Fruit fly (Drosophila melanogaster) whole organism, embryonic: ENCODE results near the gene Clc.

ENCODE experiments used
- ATbp ChIP-seq: fragments of 200-800 bp; sonication (Bioruptor generic); optimal IDR thresholded peaks from 2 replicates; lab custom pipeline; 2017; ENCODE audit warnings: missing biosample characterization, mild to moderate bottlenecking, missing genetic modification characterization, missing genetic modification reagents
- BtbVII ChIP-seq: fragments of 200-800 bp; sonication (Bioruptor generic); optimal IDR thresholded peaks from 3 replicates; lab custom pipeline; 2017; ENCODE audit warnings: missing biosample characterization, mild to moderate bottlenecking, missing genetic modification characterization
- CG10267 ChIP-seq: fragments of 200-800 bp; sonication (Bioruptor generic); optimal IDR thresholded peaks from 2 replicates; lab custom pipeline; 2018; ENCODE audit warnings: missing biosample characterization, mild to moderate bottlenecking, missing genetic modification characterization, moderate library complexity
- CG11085 ChIP-seq: fragments of 200-800 bp; sonication (Bioruptor generic); IDR thresholded peaks from 2 replicates; pipeline ENCODE4 v1.3.6; 2022; ENCODE audit warnings: missing biosample characterization, missing genetic modification characterization
- CG11247 ChIP-seq: fragments of 200-800 bp; sonication (Bioruptor generic); IDR thresholded peaks from 2 replicates; pipeline ENCODE4 v1.3.6; 2022; ENCODE audit warnings: missing biosample characterization, missing genetic modification characterization
- CG12769 ChIP-seq: fragments of 200-800 bp; sonication (Bioruptor generic); optimal IDR thresholded peaks from 2 replicates; lab custom pipeline; 2019; ENCODE audit warnings: missing biosample characterization, mild to moderate bottlenecking, missing genetic modification characterization, moderate library complexity
- CG13296 ChIP-seq: fragments of 200-800 bp; sonication (Bioruptor generic); optimal IDR thresholded peaks from 3 replicates; lab custom pipeline; 2018; ENCODE audit warnings: missing biosample characterization, mild to moderate bottlenecking, missing genetic modification characterization
- CG1647 ChIP-seq: fragments of 200-800 bp; sonication (Bioruptor generic); optimal IDR thresholded peaks from 3 replicates; lab custom pipeline; 2016; ENCODE audit warnings: missing biosample characterization, missing genetic modification characterization
- CG1792 ChIP-seq: fragments of 200-800 bp; sonication (Bioruptor generic); optimal IDR thresholded peaks from 2 replicates; lab custom pipeline; 2016; ENCODE audit warnings: missing biosample characterization, missing genetic modification characterization
- CG30431 ChIP-seq: fragments of 200-800 bp; sonication (Bioruptor generic); optimal IDR thresholded peaks from 2 replicates; lab custom pipeline; 2017; ENCODE audit warnings: missing biosample characterization, missing genetic modification characterization
- CG31365 ChIP-seq: fragments of 200-800 bp; sonication (Bioruptor generic); optimal IDR thresholded peaks from 2 replicates; lab custom pipeline; 2018; ENCODE audit warnings: missing biosample characterization, mild to moderate bottlenecking, missing genetic modification characterization
- CG31388 ChIP-seq: fragments of 200-800 bp; sonication (Bioruptor generic); optimal IDR thresholded peaks from 2 replicates; lab custom pipeline; 2016; ENCODE audit warnings: missing biosample characterization, missing genetic modification characterization
- CG3726 ChIP-seq: fragments of 200-800 bp; sonication (Bioruptor generic); IDR thresholded peaks from 3 replicates; pipeline ENCODE4, ENCODE4 v1.3.6; 2022; ENCODE audit warnings: missing biosample characterization, missing genetic modification characterization
- CG3995 ChIP-seq: fragments of 200-800 bp; sonication (Bioruptor generic); optimal IDR thresholded peaks from 3 replicates; lab custom pipeline; 2016; ENCODE audit warnings: missing biosample characterization, missing genetic modification characterization
- CG4328 ChIP-seq: fragments of 200-800 bp; sonication (Bioruptor generic); optimal IDR thresholded peaks from 3 replicates; lab custom pipeline; 2017; ENCODE audit warnings: missing biosample characterization, missing genetic modification reagents, missing genetic modification characterization
- CG6791 ChIP-seq: fragments of 200-800 bp; sonication (Bioruptor generic); IDR thresholded peaks from 3 replicates; pipeline ENCODE4 v1.3.6; 2022; ENCODE audit warnings: missing biosample characterization, missing genetic modification characterization; ENCODE audit not compliant: partially characterized antibody
- CG9215 ChIP-seq: fragments of 200-800 bp; sonication (Bioruptor generic); IDR thresholded peaks from 2 replicates; pipeline ENCODE4 v1.3.6; 2022; ENCODE audit warnings: missing biosample characterization, missing genetic modification characterization
- CkIIα-i1 ChIP-seq: fragments of 200-800 bp; sonication (Bioruptor generic); IDR thresholded peaks from 2 replicates; pipeline ENCODE4 v1.3.6; 2022; ENCODE audit warnings: missing biosample characterization, missing genetic modification characterization
- Dad ChIP-seq: fragments of 200-800 bp; sonication (Bioruptor generic); optimal IDR thresholded peaks from 3 replicates; lab custom pipeline; 2016; ENCODE audit warnings: missing biosample characterization, missing genetic modification characterization
- Dbx ChIP-seq: fragments of 200-800 bp; sonication (Bioruptor generic); IDR thresholded peaks from 3 replicates; pipeline ENCODE4 v1.3.6; 2022; ENCODE audit warnings: missing biosample characterization, missing genetic modification characterization
- Dek ChIP-seq: fragments of 200-800 bp; sonication (Bioruptor generic); optimal IDR thresholded peaks from 3 replicates; lab custom pipeline; 2019; ENCODE audit warnings: missing biosample characterization, mild to moderate bottlenecking, missing genetic modification characterization, moderate library complexity
- Dip3 ChIP-seq: fragments of 200-800 bp; sonication (Bioruptor generic); optimal IDR thresholded peaks from 3 replicates; lab custom pipeline; 2016; ENCODE audit warnings: missing biosample characterization, missing genetic modification characterization
- Hr51 ChIP-seq, 2 experiments: fragments of 200-800 bp; sonication (Bioruptor generic); optimal IDR thresholded peaks; 2 replicates in 1 of 2; 3 replicates in 1 of 2; lab custom pipeline; 2016 to 2018; ENCODE audit warnings: missing biosample characterization in 2 of 2, missing genetic modification characterization in 2 of 2, mild to moderate bottlenecking in 1 of 2, moderate library complexity in 1 of 2
- NK7.1 ChIP-seq: fragments of 200-800 bp; sonication (Bioruptor generic); optimal IDR thresholded peaks from 3 replicates; lab custom pipeline; 2016; ENCODE audit warnings: missing biosample characterization, missing genetic modification characterization
- Oli ChIP-seq: fragments of 200-800 bp; sonication (Bioruptor generic); optimal IDR thresholded peaks from 2 replicates; lab custom pipeline; 2018; ENCODE audit warnings: missing biosample characterization, mild to moderate bottlenecking, missing genetic modification characterization, moderate library complexity
- TFAM ChIP-seq: fragments of 200-800 bp; sonication (Bioruptor generic); optimal IDR thresholded peaks from 2 replicates; lab custom pipeline; 2017; ENCODE audit warnings: missing biosample characterization, missing genetic modification characterization, inconsistent platforms
- Vsx1 ChIP-seq: fragments of 200-800 bp; sonication (Bioruptor generic); optimal IDR thresholded peaks from 2 replicates; lab custom pipeline; 2017; ENCODE audit warnings: missing biosample characterization, mild to moderate bottlenecking, missing genetic modification characterization, missing genetic modification reagents
- Xbp1 ChIP-seq: fragments of 200-800 bp; sonication (Bioruptor generic); optimal IDR thresholded peaks from 3 replicates; lab custom pipeline; 2016; ENCODE audit warnings: missing biosample characterization, mild to moderate bottlenecking, missing genetic modification characterization
- amos ChIP-seq: fragments of 200-800 bp; sonication (Bioruptor generic); IDR thresholded peaks from 2 replicates; pipeline ENCODE4 v1.3.6; 2022; ENCODE audit warnings: missing biosample characterization, missing genetic modification characterization; ENCODE audit not compliant: partially characterized antibody
- cato ChIP-seq: fragments of 200-800 bp; sonication (Bioruptor generic); optimal IDR thresholded peaks from 2 replicates; lab custom pipeline; 2016; ENCODE audit warnings: missing biosample characterization, missing genetic modification characterization, borderline replicate concordance
- chm ChIP-seq: fragments of 200-800 bp; sonication (Bioruptor generic); IDR thresholded peaks from 2 replicates; pipeline ENCODE4 v1.3.6; 2022; ENCODE audit warnings: missing biosample characterization, missing genetic modification characterization
- croc ChIP-seq: fragments of 200-800 bp; sonication (Bioruptor generic); conservative IDR thresholded peaks from 3 replicates; pipeline ENCODE4 v1.3.6; 2022; ENCODE audit warnings: missing biosample characterization, missing genetic modification characterization
- crp ChIP-seq, 2 experiments: fragments of 200-800 bp; sonication (Bioruptor generic); optimal IDR thresholded peaks; 2 replicates in 1 of 2; 3 replicates in 1 of 2; lab custom pipeline; 2017; ENCODE audit warnings: missing biosample characterization in 2 of 2, missing genetic modification characterization in 2 of 2, mild to moderate bottlenecking in 1 of 2, moderate library complexity in 1 of 2
- dan ChIP-seq: fragments of 200-800 bp; sonication (Bioruptor generic); IDR thresholded peaks from 2 replicates; pipeline ENCODE4 v1.3.6; 2022; ENCODE audit warnings: missing biosample characterization, missing genetic modification characterization
- danr ChIP-seq: fragments of 200-800 bp; sonication (Bioruptor generic); IDR thresholded peaks from 2 replicates; pipeline ENCODE4 v1.3.6; 2022; ENCODE audit warnings: missing biosample characterization, missing genetic modification characterization
- fd96Cb ChIP-seq: fragments of 200-800 bp; sonication (Bioruptor generic); optimal IDR thresholded peaks from 2 replicates; lab custom pipeline; 2018; ENCODE audit warnings: missing biosample characterization, mild to moderate bottlenecking, missing genetic modification characterization, moderate library complexity
- gcm ChIP-seq: fragments of 200-800 bp; sonication (Bioruptor generic); optimal IDR thresholded peaks from 2 replicates; lab custom pipeline; 2019; ENCODE audit warnings: missing biosample characterization, mild to moderate bottlenecking, missing genetic modification characterization, moderate library complexity
- hth ChIP-seq: fragments of >200 bp; optimal IDR thresholded peaks from 2 replicates; lab custom pipeline; 2017; ENCODE audit warnings: inconsistent platforms
- jumu ChIP-seq: fragments of 200-800 bp; sonication (Bioruptor generic); optimal IDR thresholded peaks from 3 replicates; lab custom pipeline; 2016; ENCODE audit warnings: missing biosample characterization, missing genetic modification characterization
- lmd ChIP-seq: fragments of 200-800 bp; sonication (Bioruptor generic); IDR thresholded peaks from 2 replicates; pipeline ENCODE4 v1.3.6; 2022; ENCODE audit warnings: missing biosample characterization, missing genetic modification characterization
- phol ChIP-seq: fragments of 200-800 bp; sonication (Bioruptor generic); optimal IDR thresholded peaks from 3 replicates; lab custom pipeline; 2018; ENCODE audit warnings: missing biosample characterization, mild to moderate bottlenecking, missing genetic modification characterization, moderate library complexity
- prd ChIP-seq, 3 experiments: fragments of >200 bp in 2 of 3; fragments of 200-800 bp in 1 of 3; sonication (Bioruptor generic) in 1 of 3; optimal IDR thresholded peaks in 2 of 3; IDR thresholded peaks in 1 of 3; 2 replicates in 2 of 3; 3 replicates in 1 of 3; pipeline versions ENCODE4 v1.3.6 to Lab custom; 2017 to 2022; ENCODE audit warnings: missing biosample characterization in 1 of 3, missing genetic modification characterization in 1 of 3
- row ChIP-seq: fragments of 200-800 bp; sonication (Bioruptor generic); IDR thresholded peaks from 3 replicates; pipeline ENCODE4 v1.3.6; 2022; ENCODE audit warnings: missing biosample characterization, missing genetic modification characterization
- salm ChIP-seq: fragments of 200-800 bp; sonication (Bioruptor generic); optimal IDR thresholded peaks from 2 replicates; lab custom pipeline; 2018; ENCODE audit warnings: missing biosample characterization, mild to moderate bottlenecking, missing genetic modification characterization
- sob ChIP-seq: fragments of 200-800 bp; sonication (Bioruptor generic); IDR thresholded peaks from 2 replicates; pipeline ENCODE4 v1.3.6; 2022; ENCODE audit warnings: missing biosample characterization, missing genetic modification characterization
- tap ChIP-seq: fragments of 200-800 bp; optimal IDR thresholded peaks from 3 replicates; lab custom pipeline; 2019; ENCODE audit warnings: missing biosample characterization, mild to moderate bottlenecking, missing genetic modification characterization, moderate library complexity
- ttk ChIP-seq: fragments of 200-800 bp; sonication (Bioruptor generic); IDR thresholded peaks from 2 replicates; pipeline ENCODE4 v2.1.2; 2022; ENCODE audit warnings: missing biosample characterization, missing genetic modification characterization
- unc-4 ChIP-seq: fragments of 200-800 bp; sonication (Bioruptor generic); IDR thresholded peaks from 2 replicates; pipeline ENCODE4 v1.3.6; 2022; ENCODE audit warnings: missing biosample characterization, missing genetic modification characterization; ENCODE audit not compliant: partially characterized antibody
- wdn ChIP-seq: fragments of 200-800 bp; sonication (Bioruptor generic); IDR thresholded peaks from 2 replicates; pipeline ENCODE4 v1.3.6; 2022; ENCODE audit warnings: missing biosample characterization, missing genetic modification characterization
- zen2 ChIP-seq: fragments of 200-800 bp; sonication (Bioruptor generic); IDR thresholded peaks from 3 replicates; pipeline ENCODE4 v1.3.6; 2022; ENCODE audit warnings: missing biosample characterization, missing genetic modification characterization; ENCODE audit not compliant: partially characterized antibody
- zfh2 ChIP-seq: fragments of 200-800 bp; sonication (Bioruptor generic); optimal IDR thresholded peaks from 2 replicates; lab custom pipeline; 2016; ENCODE audit warnings: missing biosample characterization, missing genetic modification characterization

Gene Clc

DNA sequence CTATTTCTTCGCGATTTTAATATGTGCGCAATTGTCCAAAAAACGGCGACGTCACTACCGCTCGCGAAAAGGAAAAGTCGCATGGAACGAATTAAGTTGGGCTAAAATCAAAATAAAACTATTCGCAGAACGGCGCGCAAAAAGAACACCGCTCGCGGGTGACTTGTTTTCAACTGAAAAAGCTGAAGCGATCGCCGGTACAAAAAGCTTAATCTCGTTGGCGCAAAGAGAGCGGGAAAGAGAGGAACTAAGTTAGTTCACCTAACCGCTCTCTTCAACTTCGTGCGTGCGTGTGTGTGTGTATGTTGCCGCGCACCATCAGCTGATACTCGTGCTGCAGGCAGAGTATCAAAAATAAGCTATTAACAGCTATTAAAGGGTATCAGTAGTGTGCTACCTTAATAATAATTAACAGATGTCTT lies 42.7 kb upstream of the Clc start, which contains the start of gene CG42674 (continued):
- no peak for TF ChIP-seq TFAM (GFP tag; lab: Kevin White, UChicago)
- TF ChIP-seq BtbVII (GFP tag; lab: Kevin White, UChicago): peak; percentile 56
- TF ChIP-seq CG6791 (GFP tag; lab: Robert Waterston, UW): no peak
- no peak for TF ChIP-seq croc (GFP tag; lab: Robert Waterston, UW)
- no peak; the same call in 2 of the 3 replicates for TF ChIP-seq zen2 (GFP tag; lab: Robert Waterston, UW)
- no peak for TF ChIP-seq CG31365
- TF ChIP-seq Dad: no peak
- no peak for TF ChIP-seq jumu (GFP tag; lab: Kevin White, UChicago)
- TF ChIP-seq tap: no peak
- TF ChIP-seq CG9215: no peak
- TF ChIP-seq zfh2 (GFP tag; lab: Kevin White, UChicago): no peak
- peak in 1 of 2 experiments; percentile 65 for TF ChIP-seq crp (GFP tag; optimal IDR thresholded peaks at IDR 0.05; lab: Kevin White, UChicago)
- TF ChIP-seq salm (tag; lab: Kevin White, UChicago): no peak
- TF ChIP-seq CkIIα-i1 (GFP tag; lab: Robert Waterston, UW): no peak
- TF ChIP-seq fd96Cb: no peak
- TF ChIP-seq Vsx1 (GFP tag; lab: Kevin White, UChicago): no peak
- no peak for TF ChIP-seq CG1792 (GFP tag; lab: Kevin White, UChicago)
- no peak for TF ChIP-seq Xbp1 (GFP tag; lab: Kevin White, UChicago)
- peak; percentile 9; the same call in 1 of the 3 replicates for TF ChIP-seq row (GFP tag; lab: Robert Waterston, UW)
- TF ChIP-seq prd (optimal IDR thresholded peaks at IDR 0.05; lab: Kevin White, UChicago): no peak
- TF ChIP-seq prd (GFP tag; IDR thresholded peaks at IDR 0.05; lab: Robert Waterston, UW): no peak
- no peak for TF ChIP-seq hth
- no peak for TF ChIP-seq CG4328
- no peak for TF ChIP-seq gcm (GFP tag; lab: Kevin White, UChicago)
- TF ChIP-seq CG30431 (GFP tag; lab: Kevin White, UChicago): no peak
- TF ChIP-seq wdn: no peak
- no peak for TF ChIP-seq Hr51 (GFP tag; optimal IDR thresholded peaks at IDR 0.05; lab: Kevin White, UChicago)
- no peak for TF ChIP-seq ttk (GFP tag; lab: Robert Waterston, UW)
- TF ChIP-seq CG13296 (GFP tag; lab: Kevin White, UChicago): no peak
- no peak for TF ChIP-seq Oli (tag; lab: Kevin White, UChicago)
- TF ChIP-seq Dip3 (GFP tag; lab: Kevin White, UChicago): no peak
- no peak for TF ChIP-seq cato
- TF ChIP-seq CG12769 (tag; lab: Kevin White, UChicago): no peak
- TF ChIP-seq chm (GFP tag; lab: Robert Waterston, UW): peak; percentile 61; the same call in 1 of the 2 replicates
- TF ChIP-seq CG3726 (GFP tag; lab: Robert Waterston, UW): no peak
- no peak for TF ChIP-seq ATbp (GFP tag; lab: Kevin White, UChicago)
- TF ChIP-seq CG11085: no peak
- TF ChIP-seq Dbx (GFP tag; lab: Robert Waterston, UW): no peak
- TF ChIP-seq unc-4 (GFP tag; lab: Robert Waterston, UW): no peak
- TF ChIP-seq danr (GFP tag; lab: Robert Waterston, UW): no peak
- TF ChIP-seq CG3995 (GFP tag; lab: Kevin White, UChicago): no peak
- no peak; the same call in 1 of the 2 replicates for TF ChIP-seq amos (GFP tag; lab: Robert Waterston, UW)
- no peak for TF ChIP-seq NK7.1
- no peak for TF ChIP-seq CG11247
- TF ChIP-seq Dek (tag; lab: Kevin White, UChicago): no peak
- TF ChIP-seq CG1647 (GFP tag; lab: Kevin White, UChicago): no peak
- TF ChIP-seq dan (GFP tag; lab: Robert Waterston, UW): no peak
- no peak for TF ChIP-seq CG10267 (tag; lab: Kevin White, UChicago)
- no peak for TF ChIP-seq lmd (GFP tag; lab: Robert Waterston, UW)
- no peak for TF ChIP-seq sob (GFP tag; lab: Robert Waterston, UW)
- TF ChIP-seq CG31388 (GFP tag; lab: Kevin White, UChicago): no peak
- no peak for TF ChIP-seq phol (tag; lab: Kevin White, UChicago)
